Worm (Caenorhabditis elegans): ENCODE measurements around the gene F28G4.3.

F28G4.3 gene

DNA sequence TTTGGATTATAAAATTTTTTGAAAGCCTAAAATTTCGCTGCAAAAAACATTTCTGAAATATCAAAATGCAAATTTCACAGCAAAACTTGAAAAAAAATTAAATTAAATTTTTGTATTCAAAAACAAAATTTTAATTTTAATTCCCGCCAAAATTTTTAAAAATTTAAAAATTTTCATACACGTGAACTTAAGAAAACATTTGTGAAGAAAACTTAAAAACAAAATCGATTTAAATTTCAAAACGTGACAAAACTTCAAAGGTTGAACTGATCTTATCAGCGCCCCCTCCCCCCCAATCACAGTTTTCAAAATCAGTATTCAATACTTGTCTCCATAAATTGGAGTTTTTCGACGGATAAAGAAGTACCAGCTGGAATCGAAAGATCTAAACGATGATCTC, 50.3 kb downstream of the F28G4.3 start, which contains the start of gene F21H7.5:
Gene F21H7.5 (plus strand): TSS at position 301 of the 400 bp plus-strand sequence.
- TF ChIP-seq egl-5 (tag; optimal IDR thresholded peaks at IDR 0.05) (no peak), ztf-11 (tag; optimal IDR thresholded peaks at IDR 0.05) (no peak), ZK546.5 (tag; optimal IDR thresholded peaks at IDR 0.05) (no peak), egl-27 (tag; optimal IDR thresholded peaks at IDR 0.05) (no peak), nhr-43 (tag; optimal IDR thresholded peaks at IDR 0.05; ENCODE audit: poor library complexity, severe bottlenecking) (no peak), skn-1 (tag; optimal IDR thresholded peaks at IDR 0.05) (no peak), snpc-4 (tag; optimal IDR thresholded peaks at IDR 0.05) (no peak), lsy-12 (tag; optimal IDR thresholded peaks at IDR 0.05) (no peak), ztf-4 (tag; optimal IDR thresholded peaks at IDR 0.05) (no peak)

Data from whole organism, L3 larva.